Worm (Caenorhabditis elegans): ENCODE measurements around the gene ceh-88.

ce11 chrIV:17285263-17285662 lies 43.7 kb upstream of the ceh-88 start:
- TF ChIP-seq cog-1 (tag; optimal IDR thresholded peaks at IDR 0.05) (no peak), ref-1 (GFP tag; conservative IDR thresholded peaks at IDR 0.05) (no peak), klf-2 (GFP tag; conservative IDR thresholded peaks at IDR 0.05) (no peak), flt-1 (GFP tag; IDR thresholded peaks at IDR 0.05) (no peak), med-1 (GFP tag; optimal IDR thresholded peaks at IDR 0.05; ENCODE audit: insufficient read depth) (no peak), tab-1 (GFP tag; IDR thresholded peaks at IDR 0.05) (no peak), ztf-29 (GFP tag; IDR thresholded peaks at IDR 0.05) (no peak)
